Worm (Caenorhabditis elegans) whole organism, midembryonic: ENCODE measurements around the gene T25B6.6.

Experiments
- T22C8.4 ChIP-seq: fragments of 200-800 bp; sonication (Bioruptor generic); IDR thresholded peaks from 2 replicates; pipeline ENCODE4 v1.3.6; 2022; ENCODE audit warnings: missing genetic modification characterization, missing compliant biosample characterization
- flt-1 ChIP-seq: fragments of 200-800 bp; sonication (Bioruptor generic); IDR thresholded peaks from 2 replicates; pipeline ENCODE4 v1.3.6; 2022; ENCODE audit warnings: missing genetic modification characterization, missing compliant biosample characterization

- TF ChIP-seq T22C8.4 (GFP tag; lab: Robert Waterston, UW) (no peak), flt-1 (GFP tag; lab: Robert Waterston, UW) (no peak)
Observed at ce11 chrX:9069070-9069469, 46.4 kb upstream of the T25B6.6 start.
